Fruit fly (Drosophila melanogaster) whole organism, prepupa: ENCODE measurements around the gene CG13247.

ENCODE experiments used
- Blimp-1 ChIP-seq: fragments of 200-800 bp; sonication (Bioruptor generic); optimal IDR thresholded peaks from 3 replicates; lab custom pipeline; 2017; ENCODE audit warnings: missing biosample characterization, missing genetic modification characterization, mild to moderate bottlenecking, moderate library complexity, missing genetic modification reagents
- CG11762 ChIP-seq: fragments of 200-800 bp; sonication (Bioruptor generic); optimal IDR thresholded peaks from 3 replicates; lab custom pipeline; 2016; ENCODE audit warnings: missing biosample characterization, missing genetic modification characterization; ENCODE audit not compliant: insufficient read depth
- CG15336 ChIP-seq: fragments of 200-800 bp; sonication (Bioruptor generic); IDR thresholded peaks from 2 replicates; pipeline ENCODE4 v1.3.6; 2022; ENCODE audit warnings: missing biosample characterization, missing genetic modification characterization
- CG1621 ChIP-seq: fragments of 200-800 bp; sonication (Bioruptor generic); optimal IDR thresholded peaks from 3 replicates; lab custom pipeline; 2018; ENCODE audit warnings: missing biosample characterization, mild to moderate bottlenecking, missing genetic modification characterization
- CG34406 ChIP-seq: fragments of 200-800 bp; sonication (Bioruptor generic); optimal IDR thresholded peaks from 3 replicates; lab custom pipeline; 2016; ENCODE audit warnings: missing biosample characterization, missing genetic modification characterization
- CG6854 ChIP-seq: fragments of 200-800 bp; sonication (Bioruptor generic); optimal IDR thresholded peaks from 2 replicates; lab custom pipeline; 2017; ENCODE audit warnings: missing biosample characterization, mild to moderate bottlenecking, missing genetic modification characterization
- CG9139 ChIP-seq: fragments of 200-800 bp; sonication (Bioruptor generic); optimal IDR thresholded peaks from 3 replicates; lab custom pipeline; 2017; ENCODE audit warnings: missing biosample characterization, mild to moderate bottlenecking, missing genetic modification characterization
- Hr39 ChIP-seq: fragments of 200-800 bp; sonication (Bioruptor generic); optimal IDR thresholded peaks from 2 replicates; lab custom pipeline; 2016; ENCODE audit warnings: missing biosample characterization, missing genetic modification characterization
- Met ChIP-seq: fragments of 200-800 bp; sonication (Bioruptor generic); optimal IDR thresholded peaks from 3 replicates; lab custom pipeline; 2016; ENCODE audit warnings: missing biosample characterization, missing genetic modification characterization
- Sox102F ChIP-seq: fragments of 200-800 bp; sonication (Bioruptor generic); optimal IDR thresholded peaks from 2 replicates; lab custom pipeline; 2016; ENCODE audit warnings: missing biosample characterization, mild to moderate bottlenecking, missing genetic modification characterization
- cyc ChIP-seq: fragments of 200-800 bp; sonication (Bioruptor generic); optimal IDR thresholded peaks from 3 replicates; lab custom pipeline; 2016; ENCODE audit warnings: missing biosample characterization, missing genetic modification characterization
- pdm3 ChIP-seq: fragments of 200-800 bp; sonication (Bioruptor generic); optimal IDR thresholded peaks from 3 replicates; lab custom pipeline; 2016; ENCODE audit warnings: missing biosample characterization, missing genetic modification characterization
- topi ChIP-seq: fragments of 200-800 bp; sonication (Bioruptor generic); optimal IDR thresholded peaks from 3 replicates; lab custom pipeline; 2016; ENCODE audit warnings: missing biosample characterization, missing genetic modification characterization

dm6 chr3L:20375878-20376563 lies 5.9 kb downstream of the CG13247 start, which contains the start of the genes Ide and RhoBTB:
- TF ChIP-seq CG15336 (GFP tag; lab: Robert Waterston, UW) (no peak), CG11762 (GFP tag; lab: Kevin White, UChicago) (peak; percentile 78), Sox102F (GFP tag; lab: Kevin White, UChicago) (no peak), cyc (GFP tag; lab: Kevin White, UChicago) (peak; percentile 90), topi (peak; percentile 79), pdm3 (GFP tag; lab: Kevin White, UChicago) (no peak), CG6854 (GFP tag; lab: Kevin White, UChicago) (no peak), CG9139 (GFP tag; lab: Kevin White, UChicago) (no peak), Met (GFP tag; lab: Kevin White, UChicago) (no peak), CG1621 (tag; lab: Kevin White, UChicago) (peak; percentile 58), Hr39 (GFP tag; lab: Kevin White, UChicago) (peak; percentile 93), CG34406 (GFP tag; lab: Kevin White, UChicago) (peak; percentile 69), Blimp-1 (GFP tag; lab: Kevin White, UChicago) (peak; percentile 41)
